Worm (Caenorhabditis elegans): ENCODE data around the gene irg-7.

The irg-7 gene

DNA sequence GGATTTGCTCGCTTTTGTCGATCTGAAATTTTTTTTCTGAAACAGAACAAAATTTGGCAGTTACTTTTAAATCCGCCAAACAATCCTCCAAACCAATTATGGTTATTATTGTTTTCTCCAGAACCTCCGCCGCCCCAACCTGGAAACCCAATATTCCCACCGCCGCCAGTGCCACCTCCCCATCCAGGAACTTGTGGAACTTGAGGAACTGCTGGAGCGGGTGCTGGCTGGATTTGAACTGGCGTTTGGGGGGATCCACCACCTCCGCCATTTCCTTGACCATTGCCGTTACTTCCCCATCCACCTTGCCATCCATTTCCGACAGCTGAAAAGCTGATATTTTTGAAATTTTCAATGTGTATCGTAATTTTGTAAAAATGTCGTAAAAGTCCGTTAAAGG is 4.3 kb upstream of the irg-7 start:
- TF ChIP-seq drap-1 (GFP tag; optimal IDR thresholded peaks at IDR 0.05) (no peak), elt-1 (tag; optimal IDR thresholded peaks at IDR 0.05; ENCODE audit: borderline replicate concordance, insufficient read depth) (no peak), ceh-83 (GFP tag; optimal IDR thresholded peaks at IDR 0.05) (no peak), cnd-1 (tag; optimal IDR thresholded peaks at IDR 0.05) (no peak), mls-2 (tag; optimal IDR thresholded peaks at IDR 0.05) (no peak), M03D4.4 (tag; optimal IDR thresholded peaks at IDR 0.05) (no peak), blmp-1 (tag; optimal IDR thresholded peaks at IDR 0.05) (no peak), ces-1 (GFP tag; optimal IDR thresholded peaks at IDR 0.05) (no peak), ceh-39 (tag; optimal IDR thresholded peaks at IDR 0.05) (no peak), bed-3 (GFP tag; optimal IDR thresholded peaks at IDR 0.05) (no peak), snpc-4 (tag; optimal IDR thresholded peaks at IDR 0.05) (no peak), flh-1 (GFP tag; optimal IDR thresholded peaks at IDR 0.05) (no peak), nhr-12 (tag; optimal IDR thresholded peaks at IDR 0.05) (no peak), mab-5 (tag; optimal IDR thresholded peaks at IDR 0.05) (no peak), ham-2 (GFP tag; optimal IDR thresholded peaks at IDR 0.05) (no peak), unc-62 (GFP tag; optimal IDR thresholded peaks at IDR 0.05) (no peak), unc-39 (tag; optimal IDR thresholded peaks at IDR 0.05) (no peak), lsy-2 (tag; optimal IDR thresholded peaks at IDR 0.05) (no peak), unc-120 (tag; optimal IDR thresholded peaks at IDR 0.05; ENCODE audit: poor library complexity, severe bottlenecking) (no peak)

DNA sequence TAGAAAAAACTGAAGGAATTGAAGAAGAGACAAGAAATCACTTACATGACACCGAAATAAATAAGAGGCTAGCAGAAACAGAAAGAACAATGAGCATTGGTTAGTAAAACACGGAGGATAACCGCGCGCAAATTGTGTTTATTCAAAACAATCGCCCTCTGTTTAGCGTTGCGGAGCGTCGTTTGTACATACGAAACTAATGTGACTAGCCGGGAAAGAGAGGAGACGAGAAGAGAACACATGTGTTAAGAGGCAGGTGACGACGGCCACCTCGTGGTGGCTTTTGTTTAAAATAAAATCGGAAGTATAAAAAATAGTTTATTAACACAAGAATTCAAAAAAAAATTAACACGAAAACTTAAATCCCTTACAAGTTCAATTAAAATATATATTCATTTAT is 2.4 kb upstream of the irg-7 start, which contains the start of gene F40F4.7:
TSS of gene F40F4.7 (minus strand) at position 122 of the 400 bp plus-strand sequence.
- TF ChIP-seq tbx-8 (GFP tag; optimal IDR thresholded peaks at IDR 0.05) (no peak), unc-120 (tag; optimal IDR thresholded peaks at IDR 0.05; ENCODE audit: poor library complexity, severe bottlenecking) (no peak), hlh-1 (tag; optimal IDR thresholded peaks at IDR 0.05) (peak; percentile 99), nhr-28 (tag; optimal IDR thresholded peaks at IDR 0.05) (no peak), lin-13 (tag; optimal IDR thresholded peaks at IDR 0.05) (peak; percentile 39), elt-1 (tag; optimal IDR thresholded peaks at IDR 0.05; ENCODE audit: borderline replicate concordance, insufficient read depth) (no peak), mls-2 (tag; optimal IDR thresholded peaks at IDR 0.05) (no peak), pha-4 (tag; optimal IDR thresholded peaks at IDR 0.05) (peak; percentile 61), unc-39 (tag; optimal IDR thresholded peaks at IDR 0.05) (no peak), unc-62 (GFP tag; optimal IDR thresholded peaks at IDR 0.05) (no peak), ztf-11 (tag; optimal IDR thresholded peaks at IDR 0.05) (no peak), drap-1 (GFP tag; optimal IDR thresholded peaks at IDR 0.05) (no peak), bed-3 (GFP tag; optimal IDR thresholded peaks at IDR 0.05) (no peak), mep-1 (tag; optimal IDR thresholded peaks at IDR 0.05) (no peak)

DNA sequence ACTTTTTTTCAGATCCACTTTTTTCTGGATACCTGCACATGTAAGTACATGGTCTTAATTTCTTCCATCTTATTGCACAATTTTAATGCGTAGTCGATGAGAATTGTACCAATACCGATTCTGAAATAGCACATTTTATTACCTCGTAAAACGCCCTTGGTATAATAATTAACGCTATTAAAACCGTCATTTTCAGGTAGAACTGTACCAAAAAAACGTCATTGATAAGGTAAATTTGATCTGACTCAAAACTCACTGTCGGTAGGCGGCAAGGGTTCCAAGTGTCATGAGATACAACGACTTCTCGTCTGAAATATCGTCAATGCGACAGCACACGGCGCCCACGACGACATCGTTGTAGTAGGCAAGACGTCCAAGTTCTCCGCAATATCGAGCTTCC is 966 bp upstream of the irg-7 start:
- TF ChIP-seq hlh-1 (tag; optimal IDR thresholded peaks at IDR 0.05), result no peak
- TF ChIP-seq nhr-2 (tag; optimal IDR thresholded peaks at IDR 0.05), result no peak
- no peak for TF ChIP-seq mab-5 (tag; optimal IDR thresholded peaks at IDR 0.05)
- no peak for TF ChIP-seq unc-120 (tag; optimal IDR thresholded peaks at IDR 0.05; ENCODE audit: poor library complexity, severe bottlenecking)
- no peak for TF ChIP-seq mls-2 (tag; optimal IDR thresholded peaks at IDR 0.05)
- TF ChIP-seq nhr-237 (tag; optimal IDR thresholded peaks at IDR 0.05), result no peak
- no peak for TF ChIP-seq blmp-1 (tag; optimal IDR thresholded peaks at IDR 0.05)
- no peak for TF ChIP-seq sptf-1 (tag; optimal IDR thresholded peaks at IDR 0.05)
- no peak for TF ChIP-seq lin-13 (tag; optimal IDR thresholded peaks at IDR 0.05)

DNA sequence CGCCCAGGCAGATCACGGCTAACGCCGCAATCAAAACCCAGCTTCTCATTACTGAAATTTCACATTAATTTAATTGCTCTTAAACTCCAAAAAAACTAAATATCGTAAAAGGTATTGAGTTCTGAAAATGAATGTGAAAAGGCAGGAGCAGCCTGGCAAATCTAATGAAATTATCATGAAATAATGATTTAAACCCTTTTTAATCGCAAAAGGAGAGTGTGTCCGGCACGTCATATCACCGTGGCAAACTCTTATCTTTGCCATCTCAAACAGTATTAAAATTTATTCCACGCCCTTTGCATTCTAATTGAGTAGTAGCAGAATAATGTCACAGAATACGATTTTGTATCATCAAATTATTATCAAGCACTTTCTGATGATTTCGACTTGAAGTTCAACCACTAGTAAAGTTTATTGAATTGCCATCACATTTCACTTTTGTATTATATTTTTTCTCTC is 8.0 kb downstream of the irg-7 start, which contains the start of gene F28B4.3:
TSS of gene F28B4.3 (minus strand) at position 51 of the 459 bp plus-strand sequence.
- TF ChIP-seq lin-32 (GFP tag; optimal IDR thresholded peaks at IDR 0.05), result no peak
- no peak for TF ChIP-seq ceh-43 (GFP tag; optimal IDR thresholded peaks at IDR 0.05)
- no peak for TF ChIP-seq nhr-12 (tag; optimal IDR thresholded peaks at IDR 0.05)
- TF ChIP-seq lsy-2 (tag; optimal IDR thresholded peaks at IDR 0.05), result no peak
- TF ChIP-seq pha-4 (tag; optimal IDR thresholded peaks at IDR 0.05), result no peak
- no peak for TF ChIP-seq cnd-1 (tag; optimal IDR thresholded peaks at IDR 0.05)
- TF ChIP-seq ceh-83 (GFP tag; optimal IDR thresholded peaks at IDR 0.05), result no peak
- no peak for TF ChIP-seq sptf-1 (tag; optimal IDR thresholded peaks at IDR 0.05)
- TF ChIP-seq elt-3 (tag; optimal IDR thresholded peaks at IDR 0.05), result no peak
- TF ChIP-seq ceh-39 (tag; optimal IDR thresholded peaks at IDR 0.05), result no peak

DNA sequence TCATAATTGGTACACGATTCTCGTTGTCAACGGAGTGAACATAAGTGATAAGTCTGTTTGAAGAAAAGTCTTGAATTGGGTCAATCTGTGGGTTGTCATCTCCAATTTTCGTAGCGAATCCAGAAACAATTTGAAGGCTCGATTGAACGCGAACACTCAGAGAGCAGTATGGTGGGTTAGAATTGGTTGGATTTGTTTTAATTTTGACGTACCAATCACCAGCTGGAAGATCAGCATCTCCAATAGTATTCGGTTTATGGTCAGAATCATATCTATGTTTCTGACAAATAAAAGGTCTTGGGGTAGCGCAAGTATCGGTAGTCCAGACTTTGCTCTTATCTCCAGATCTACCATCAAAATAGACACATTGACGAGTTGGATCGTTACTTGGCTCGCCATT is 12.9 kb downstream of the irg-7 start:
- TF ChIP-seq pha-4 (tag; optimal IDR thresholded peaks at IDR 0.05), result no peak

Measured in whole organism, mixed stage, embryonic.